Fruit fly (Drosophila melanogaster) whole organism: Measurements from ENCODE around the gene CG7179.

ENCODE experiments used
- CG8478 ChIP-seq: fragments of >200 bp; optimal IDR thresholded peaks from 2 replicates; lab custom pipeline; 2018; ENCODE audit warnings: inconsistent platforms
- pan ChIP-seq: fragments of >200 bp; optimal IDR thresholded peaks from 2 replicates; lab custom pipeline; 2017
- psq ChIP-seq: fragments of >200 bp; optimal IDR thresholded peaks from 2 replicates; lab custom pipeline; 2017
- usp ChIP-seq: fragments of >200 bp; optimal IDR thresholded peaks from 2 replicates; lab custom pipeline; 2017; ENCODE audit warnings: missing biosample characterization, missing genetic modification characterization, mixed read lengths

dm6 chr2L:7821279-7821848, 43.5 kb upstream of the CG7179 start:
- TF ChIP-seq CG8478 (lab: Kevin White, UChicago): no peak
- TF ChIP-seq pan (lab: Kevin White, UChicago): no peak
- TF ChIP-seq psq: no peak
- no peak for TF ChIP-seq usp (GFP tag; lab: Kevin White, UChicago)
